Fruit fly (Drosophila melanogaster) S2 (cell line): ENCODE results near the gene Eip93F.
A peak's percentile ranks its signal among the peaks of the same experiment; 100 is the strongest.

ENCODE experiments used
- CG8478 ChIP-seq: fragments of >200 bp; optimal IDR thresholded peaks from 2 replicates; lab custom pipeline; 2018
- CTCF ChIP-seq, 2 experiments: fragments of >200 bp; optimal IDR thresholded peaks; 2 replicates each; lab custom pipeline; 2018

Eip93F gene

DNA sequence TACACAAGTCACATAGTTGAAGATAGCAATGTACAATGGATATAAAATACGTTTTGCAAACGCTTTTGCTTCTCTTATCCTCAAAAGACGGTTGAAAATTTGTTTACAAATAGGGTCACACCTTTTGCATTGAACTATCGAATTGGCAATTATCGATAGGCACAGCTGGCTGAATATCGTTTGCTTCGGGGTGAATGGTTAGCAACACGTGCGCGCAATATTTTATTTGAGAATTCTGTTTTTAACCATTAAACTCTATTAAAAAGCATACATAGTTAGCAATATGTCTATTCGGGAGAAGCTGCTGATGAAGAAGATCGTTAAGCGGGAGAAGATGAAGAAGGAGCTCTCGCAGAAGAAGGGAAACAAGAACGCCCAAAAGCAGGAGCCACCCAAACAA is 86.6 kb downstream of the Eip93F start:
- TF ChIP-seq CG8478 (lab: Kevin White, UChicago) (no peak), CTCF (optimal IDR thresholded peaks at IDR 0.05; lab: Kevin White, UChicago) (peak in 1 of 2 experiments; percentile 26)

- TF ChIP-seq CTCF (optimal IDR thresholded peaks at IDR 0.05; lab: Kevin White, UChicago), result no peak
- TF ChIP-seq CG8478 (lab: Kevin White, UChicago), result no peak
These were observed 90.6 kb downstream of the Eip93F start for dm6 chr3R:22039480-22039879.

- no peak for TF ChIP-seq CG8478 (lab: Kevin White, UChicago)
These were observed 91.5 kb downstream of the Eip93F start for dm6 chr3R:22040400-22040799.

DNA sequence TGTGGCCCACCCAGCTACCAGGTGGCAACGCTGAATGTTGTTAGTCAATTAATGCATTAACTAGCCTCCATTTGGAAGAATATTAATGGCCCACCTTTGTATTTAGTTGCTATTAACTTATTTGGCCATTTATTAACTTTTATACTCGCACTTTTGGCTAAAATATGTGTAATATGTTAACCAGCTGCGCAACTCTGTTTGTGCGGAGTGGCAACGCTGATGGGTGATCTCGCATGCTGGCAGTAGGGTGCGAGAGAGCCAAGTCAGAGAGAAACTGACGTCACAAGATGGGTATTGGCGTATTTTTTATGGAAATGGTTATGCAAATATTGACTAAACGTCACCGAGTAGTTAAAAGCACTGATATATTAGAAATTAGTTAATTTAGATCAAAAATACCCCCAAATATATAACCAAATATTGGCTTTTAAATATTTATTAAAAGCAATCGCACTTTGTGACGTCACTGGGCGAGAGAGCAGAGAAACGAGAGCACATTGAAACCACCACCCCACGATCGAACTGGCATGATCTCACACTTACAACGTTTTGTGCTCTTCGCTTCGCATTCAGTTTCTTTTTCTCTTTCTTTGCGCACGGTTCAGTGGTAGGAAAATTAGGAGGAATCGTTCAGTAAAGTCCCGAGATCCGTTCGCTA is 92.8 kb downstream of the Eip93F start, which contains the start of gene how:
Gene how (plus strand): TSS at position 567 of the 658 bp plus-strand sequence.
- TF ChIP-seq CTCF (optimal IDR thresholded peaks at IDR 0.05; lab: Kevin White, UChicago), result peak in 1 of 2 experiments; percentile 52
- TF ChIP-seq CG8478 (lab: Kevin White, UChicago), result no peak

DNA sequence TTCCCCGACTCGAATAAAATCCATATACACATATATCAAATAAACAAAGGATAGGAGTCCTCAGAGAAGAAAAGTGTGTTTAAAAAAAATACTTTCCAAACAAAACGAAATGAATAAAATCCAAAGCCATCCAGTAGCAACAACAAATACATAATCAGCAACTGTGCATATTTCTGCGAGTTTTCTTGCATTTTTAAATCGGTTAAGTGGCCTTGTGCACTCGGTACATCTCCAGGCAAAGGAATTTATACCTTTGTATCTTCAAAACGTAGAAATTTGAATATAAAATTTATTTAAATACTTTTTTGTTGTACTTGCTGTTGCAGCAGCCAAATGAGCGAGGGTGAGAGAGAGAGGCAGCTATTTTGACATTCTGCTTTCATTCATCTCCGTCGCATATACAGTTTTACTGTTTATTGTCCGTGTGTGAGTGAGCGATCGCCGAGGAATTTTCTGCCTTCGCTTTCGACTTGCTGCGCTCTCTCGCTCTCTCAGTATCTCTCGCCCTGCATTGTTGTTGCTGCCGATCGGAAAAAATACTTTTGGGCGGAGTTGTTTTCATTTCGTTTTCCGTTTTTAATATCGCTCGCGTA is 93.5 kb downstream of the Eip93F start:
- TF ChIP-seq CTCF (optimal IDR thresholded peaks at IDR 0.05; lab: Kevin White, UChicago) (no peak), CG8478 (lab: Kevin White, UChicago) (no peak)

dm6 chr3R:22042982-22043381 is 94.1 kb downstream of the Eip93F start:
- TF ChIP-seq CTCF (optimal IDR thresholded peaks at IDR 0.05; lab: Kevin White, UChicago) (no peak), CG8478 (lab: Kevin White, UChicago) (no peak)

- TF ChIP-seq CG8478 (lab: Kevin White, UChicago) (no peak), CTCF (optimal IDR thresholded peaks at IDR 0.05; lab: Kevin White, UChicago) (no peak)
These were observed 95.0 kb downstream of the Eip93F start for dm6 chr3R:22043748-22044402.

DNA sequence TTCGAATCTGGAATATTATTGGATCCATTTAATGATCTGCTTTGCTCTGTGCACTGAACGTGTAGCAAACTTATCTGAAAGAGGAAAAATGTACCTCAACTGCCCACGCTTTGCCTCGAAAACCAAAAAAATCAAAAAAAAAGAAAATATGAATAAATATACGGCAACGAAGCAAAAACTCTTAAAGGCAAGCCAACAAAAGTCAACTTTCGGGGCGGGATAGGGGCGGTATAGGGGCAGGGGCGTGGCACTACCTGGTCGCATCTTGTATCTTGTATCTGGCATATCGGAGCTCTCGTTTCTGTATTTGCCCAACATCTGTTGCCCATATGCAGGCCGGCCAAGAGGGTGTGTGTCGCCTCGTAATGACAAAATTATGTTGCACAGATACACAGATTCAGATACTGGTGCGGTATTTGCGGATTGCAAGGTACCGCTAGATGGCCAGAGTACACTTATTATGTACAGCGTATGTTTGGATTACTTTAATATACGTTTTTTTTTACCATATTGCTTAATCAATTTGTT is 95.6 kb downstream of the Eip93F start:
- no peak for TF ChIP-seq CTCF (optimal IDR thresholded peaks at IDR 0.05; lab: Kevin White, UChicago)
- TF ChIP-seq CG8478 (lab: Kevin White, UChicago), result no peak

DNA sequence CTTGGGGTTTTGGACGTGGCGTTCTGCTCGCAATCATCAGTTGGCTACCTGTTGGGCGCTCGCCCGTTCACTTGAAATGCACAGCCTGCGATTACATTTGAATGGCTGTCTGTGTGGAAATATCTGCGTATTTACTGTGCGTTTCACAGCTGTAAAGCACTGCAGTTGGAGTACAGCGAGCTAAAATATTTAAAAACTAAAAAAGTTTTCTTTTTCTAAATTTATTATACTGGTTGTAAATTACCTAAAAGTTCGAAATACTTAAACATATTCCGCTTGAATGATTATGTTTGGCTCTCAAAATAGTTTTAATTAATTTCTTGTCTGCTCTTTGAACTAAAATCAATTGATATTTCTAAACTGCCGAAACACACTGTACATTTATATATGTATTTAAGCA is 97.3 kb downstream of the Eip93F start:
- TF ChIP-seq CG8478 (lab: Kevin White, UChicago) (no peak), CTCF (optimal IDR thresholded peaks at IDR 0.05; lab: Kevin White, UChicago) (no peak)

DNA sequence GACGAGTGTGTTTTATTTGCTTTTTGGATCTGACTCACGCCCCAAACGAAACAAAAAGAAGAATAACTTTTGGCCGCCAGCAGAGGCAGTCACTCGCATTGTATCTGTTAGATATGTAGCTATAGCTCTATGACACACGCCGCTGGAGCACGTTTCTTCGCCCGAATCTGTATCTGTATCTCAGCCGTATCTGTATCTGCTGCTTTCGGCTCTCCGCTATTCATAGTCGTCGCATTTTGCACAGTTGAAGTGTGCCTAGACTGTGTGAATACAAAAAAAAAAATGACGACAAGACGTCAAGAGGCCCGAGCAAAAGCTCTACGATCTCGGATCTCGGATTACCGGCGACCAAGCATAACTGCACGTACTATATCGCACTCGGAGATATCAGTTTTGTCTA is 97.8 kb downstream of the Eip93F start:
- TF ChIP-seq CTCF (optimal IDR thresholded peaks at IDR 0.05; lab: Kevin White, UChicago), result no peak

- no peak for TF ChIP-seq CTCF (optimal IDR thresholded peaks at IDR 0.05; lab: Kevin White, UChicago)
- TF ChIP-seq CG8478 (lab: Kevin White, UChicago), result no peak
These were observed 98.5 kb downstream of the Eip93F start for dm6 chr3R:22047412-22047811.

DNA sequence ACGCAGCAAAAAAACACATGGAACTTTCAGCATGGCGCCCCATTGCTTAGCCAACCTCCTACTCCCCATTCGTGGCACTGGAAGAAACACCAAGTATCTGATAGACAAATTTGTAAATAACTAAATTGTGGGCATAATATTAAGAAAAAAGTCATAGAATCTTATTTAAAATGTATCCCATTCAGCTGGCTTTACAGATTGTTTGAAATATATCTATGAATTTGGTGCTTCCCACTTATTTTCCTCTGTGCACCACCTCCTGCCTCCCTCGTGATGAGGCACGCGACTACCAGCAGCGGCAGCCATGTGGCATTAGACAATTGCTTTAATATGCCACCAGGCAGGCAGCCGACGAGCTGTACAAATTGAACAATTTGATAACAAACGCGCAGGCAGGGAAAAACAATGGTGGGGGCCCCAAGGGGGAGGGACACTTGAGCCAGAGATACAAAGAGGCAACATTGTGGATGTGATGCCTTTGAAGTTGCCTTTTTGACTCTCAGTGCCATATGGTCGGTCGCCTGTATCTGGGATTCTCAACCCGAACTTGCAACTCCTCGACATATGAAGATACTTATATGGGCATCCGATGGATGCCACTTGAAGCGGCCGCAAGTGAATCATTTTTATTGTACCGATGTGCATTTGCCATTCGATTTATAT is 100.4 kb downstream of the Eip93F start:
- TF ChIP-seq CTCF (optimal IDR thresholded peaks at IDR 0.05; lab: Kevin White, UChicago), result no peak

DNA sequence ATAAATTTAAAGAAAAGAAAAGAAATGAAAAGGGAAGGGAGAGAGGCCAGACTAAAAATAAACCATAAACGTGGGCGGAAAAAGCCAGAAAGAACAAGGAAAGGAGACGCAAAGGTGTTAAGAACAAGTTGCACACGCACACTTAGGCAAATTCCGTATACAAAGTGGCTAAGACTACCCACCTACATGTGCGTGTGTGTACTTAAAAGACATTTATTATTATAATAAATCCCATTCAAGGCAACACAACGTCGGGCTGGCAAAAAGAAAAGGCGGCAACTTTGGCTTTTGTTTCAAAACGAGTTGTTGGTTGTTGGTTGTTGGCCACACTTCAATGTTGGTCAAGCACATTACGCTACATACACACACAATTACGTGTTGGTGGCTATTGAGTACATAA is 103.3 kb downstream of the Eip93F start:
- no peak for TF ChIP-seq CG8478 (lab: Kevin White, UChicago)
- no peak for TF ChIP-seq CTCF (optimal IDR thresholded peaks at IDR 0.05; lab: Kevin White, UChicago)

- TF ChIP-seq CTCF (optimal IDR thresholded peaks at IDR 0.05; lab: Kevin White, UChicago), result no peak
- TF ChIP-seq CG8478 (lab: Kevin White, UChicago), result no peak
These were observed 104.3 kb downstream of the Eip93F start for dm6 chr3R:22053202-22053601.

DNA sequence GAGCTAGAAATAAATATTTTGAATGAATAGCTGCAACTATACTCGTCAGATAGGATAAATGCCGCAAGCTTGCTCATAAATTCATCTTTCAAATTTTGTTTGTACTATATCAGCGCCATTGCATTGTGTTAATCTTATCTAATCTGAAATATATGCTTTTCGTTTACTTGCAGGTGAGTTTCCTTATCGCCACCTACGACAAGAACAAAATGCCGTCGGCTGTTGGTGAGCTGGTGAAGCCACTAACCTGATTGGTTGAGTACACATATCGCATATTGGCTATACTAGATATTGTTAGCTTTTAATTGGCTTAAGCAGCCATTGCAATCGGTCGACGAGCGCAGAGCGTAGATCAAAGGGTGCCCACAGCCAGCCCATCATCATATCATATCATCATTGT is 104.8 kb downstream of the Eip93F start:
- TF ChIP-seq CG8478 (lab: Kevin White, UChicago) (no peak), CTCF (optimal IDR thresholded peaks at IDR 0.05; lab: Kevin White, UChicago) (no peak)
